Fruit fly (Drosophila melanogaster): ENCODE results near the gene dnd.
A peak's percentile ranks its signal among the peaks of the same experiment; 100 is the strongest.

The dnd gene

DNA sequence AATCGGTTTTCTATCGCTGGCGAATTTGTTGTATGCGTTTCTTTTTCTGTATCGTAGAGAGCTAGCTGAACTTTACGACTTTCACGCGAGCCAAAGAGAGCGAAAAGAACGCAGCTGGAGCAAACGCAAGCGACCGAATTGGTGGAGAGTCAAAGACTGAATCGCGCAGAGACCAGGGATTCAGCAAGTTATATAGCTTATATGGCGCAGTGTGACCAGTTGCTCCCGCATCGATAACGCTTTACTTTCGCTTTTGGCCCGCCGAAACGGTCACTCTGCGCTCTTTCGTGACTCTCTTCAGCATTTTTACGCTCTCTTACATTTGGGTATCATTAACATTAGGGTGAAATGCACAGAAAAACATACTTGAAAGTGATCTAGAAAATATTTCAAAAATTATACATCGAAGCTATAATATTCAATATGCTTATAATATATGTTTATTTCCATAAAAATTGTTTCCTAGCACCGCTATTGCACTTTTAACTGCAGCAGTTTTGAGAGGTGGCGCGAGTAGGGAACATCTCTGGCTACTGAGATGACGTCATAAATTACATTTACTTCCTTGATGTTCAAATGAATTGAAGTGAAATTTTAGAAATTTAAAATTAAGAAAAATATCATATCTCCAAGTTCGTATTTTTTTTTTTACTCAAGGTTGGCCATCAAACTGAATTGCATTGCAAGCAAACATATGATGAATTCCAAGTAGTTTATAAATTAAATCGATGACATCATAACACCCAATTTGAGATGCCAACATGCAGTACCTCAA is 30.9 kb downstream of the dnd start, which contains the start of gene glec (continued):
- TF ChIP-seq CG8632 (GFP tag; optimal IDR thresholded peaks at IDR 0.05) (no peak), Eip78C (GFP tag) (peak; percentile 92), Ets21C (GFP tag; optimal IDR thresholded peaks at IDR 0.05) (no peak), CG11762 (GFP tag; optimal IDR thresholded peaks at IDR 0.05; ENCODE audit: insufficient read depth) (no peak), acj6 (GFP tag; optimal IDR thresholded peaks at IDR 0.05) (peak; percentile 69), CG9139 (GFP tag; optimal IDR thresholded peaks at IDR 0.05) (no peak), Eip75B (GFP tag; optimal IDR thresholded peaks at IDR 0.05) (peak; percentile 43), Sox102F (GFP tag; optimal IDR thresholded peaks at IDR 0.05) (peak; percentile 82), CG31627 (GFP tag; optimal IDR thresholded peaks at IDR 0.05) (peak; percentile 26), Lpt (GFP tag; optimal IDR thresholded peaks at IDR 0.05) (peak; percentile 27), CG1621 (tag; optimal IDR thresholded peaks at IDR 0.05) (peak; percentile 31), CG6276 (GFP tag; optimal IDR thresholded peaks at IDR 0.05) (peak; percentile 14), topi (GFP tag; optimal IDR thresholded peaks at IDR 0.05) (peak; percentile 36), achi (GFP tag; optimal IDR thresholded peaks at IDR 0.05) (peak; percentile 72), ss (GFP tag; optimal IDR thresholded peaks at IDR 0.05) (peak in 1 of 2 experiments; percentile 25), Eip93F (GFP tag; optimal IDR thresholded peaks at IDR 0.05) (peak; percentile 59), CG6808 (GFP tag; optimal IDR thresholded peaks at IDR 0.05) (no peak), Hr4 (GFP tag; optimal IDR thresholded peaks at IDR 0.05) (peak; percentile 69), CG3919 (GFP tag; optimal IDR thresholded peaks at IDR 0.05) (peak; percentile 44), esn (GFP tag; optimal IDR thresholded peaks at IDR 0.05) (peak; percentile 65)

DNA sequence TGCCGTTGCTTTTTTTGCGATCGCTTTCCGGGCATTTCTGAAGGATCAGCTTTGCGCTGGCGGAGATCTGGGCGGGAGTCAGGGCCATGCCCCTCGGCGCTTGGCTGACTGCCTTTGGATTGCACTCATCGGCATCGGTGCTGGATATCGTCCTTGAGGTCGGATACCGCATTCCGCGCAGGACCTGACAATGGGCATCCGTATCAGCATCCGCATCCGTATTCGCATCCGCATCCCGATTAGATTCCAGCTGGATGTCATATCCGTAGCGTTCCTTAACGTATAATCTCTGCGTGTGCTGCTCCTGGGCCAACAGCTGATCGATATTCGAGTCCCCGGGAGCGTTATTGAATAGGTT is 31.7 kb downstream of the dnd start:
- TF ChIP-seq CG9139 (GFP tag; optimal IDR thresholded peaks at IDR 0.05) = no peak
- no peak for TF ChIP-seq Ets21C (GFP tag; optimal IDR thresholded peaks at IDR 0.05)
- no peak for TF ChIP-seq dac (GFP tag; optimal IDR thresholded peaks at IDR 0.05)
- no peak for TF ChIP-seq CG8119 (GFP tag; IDR thresholded peaks at IDR 0.05)
- peak; percentile 19; the same call in 1 of the 3 replicates for TF ChIP-seq CG6163 (GFP tag; IDR thresholded peaks at IDR 0.05)
- TF ChIP-seq OdsH (GFP tag; optimal IDR thresholded peaks at IDR 0.05) = no peak

DNA sequence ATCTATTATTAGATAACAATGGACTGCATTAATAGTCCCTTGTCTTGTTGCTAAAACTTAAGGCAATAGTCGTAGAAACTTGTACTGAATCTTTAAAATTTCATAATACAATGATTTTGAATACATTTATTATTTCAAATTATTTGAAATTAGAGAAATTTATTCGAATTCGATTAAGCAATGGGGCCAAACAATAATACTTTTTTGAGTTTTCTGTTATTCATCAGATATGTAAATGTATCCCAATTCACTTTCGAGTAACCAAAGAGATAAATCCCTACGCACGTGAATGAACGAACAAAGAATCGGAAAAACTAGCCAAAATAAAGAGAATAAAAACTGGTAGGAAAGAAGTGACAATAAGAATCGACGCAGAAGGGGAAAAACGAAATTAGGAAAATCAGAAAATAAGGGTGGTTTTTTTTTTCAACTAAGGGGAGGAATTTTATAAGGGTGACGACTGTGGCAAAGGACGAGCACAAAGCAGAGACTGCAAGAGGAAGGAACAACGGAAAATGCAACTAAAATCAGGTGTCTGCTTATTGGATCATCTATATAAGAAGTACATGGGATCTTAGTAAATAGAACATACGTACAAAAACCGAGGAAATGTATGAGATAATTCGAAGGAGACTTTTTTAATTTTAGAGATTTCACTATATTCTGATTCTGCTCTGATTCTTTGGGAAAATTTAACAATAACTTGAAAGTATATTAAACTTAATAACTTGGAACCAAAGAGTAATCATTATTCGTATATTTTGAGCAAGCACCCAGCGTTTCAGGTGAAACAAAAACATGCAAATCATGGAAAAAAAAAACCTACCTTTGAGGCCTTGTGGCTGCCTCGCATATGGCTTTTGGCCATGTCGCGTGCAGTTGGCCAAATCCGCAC is 32.3 kb downstream of the dnd start:
- no peak for TF ChIP-seq Hr4 (GFP tag; optimal IDR thresholded peaks at IDR 0.05)
- no peak for TF ChIP-seq CG11762 (GFP tag; optimal IDR thresholded peaks at IDR 0.05; ENCODE audit: insufficient read depth)
- TF ChIP-seq esn (GFP tag; optimal IDR thresholded peaks at IDR 0.05) = no peak
- peak; percentile 59 for TF ChIP-seq Eip78C (GFP tag)
- TF ChIP-seq CG4318 (GFP tag; optimal IDR thresholded peaks at IDR 0.05) = no peak

DNA sequence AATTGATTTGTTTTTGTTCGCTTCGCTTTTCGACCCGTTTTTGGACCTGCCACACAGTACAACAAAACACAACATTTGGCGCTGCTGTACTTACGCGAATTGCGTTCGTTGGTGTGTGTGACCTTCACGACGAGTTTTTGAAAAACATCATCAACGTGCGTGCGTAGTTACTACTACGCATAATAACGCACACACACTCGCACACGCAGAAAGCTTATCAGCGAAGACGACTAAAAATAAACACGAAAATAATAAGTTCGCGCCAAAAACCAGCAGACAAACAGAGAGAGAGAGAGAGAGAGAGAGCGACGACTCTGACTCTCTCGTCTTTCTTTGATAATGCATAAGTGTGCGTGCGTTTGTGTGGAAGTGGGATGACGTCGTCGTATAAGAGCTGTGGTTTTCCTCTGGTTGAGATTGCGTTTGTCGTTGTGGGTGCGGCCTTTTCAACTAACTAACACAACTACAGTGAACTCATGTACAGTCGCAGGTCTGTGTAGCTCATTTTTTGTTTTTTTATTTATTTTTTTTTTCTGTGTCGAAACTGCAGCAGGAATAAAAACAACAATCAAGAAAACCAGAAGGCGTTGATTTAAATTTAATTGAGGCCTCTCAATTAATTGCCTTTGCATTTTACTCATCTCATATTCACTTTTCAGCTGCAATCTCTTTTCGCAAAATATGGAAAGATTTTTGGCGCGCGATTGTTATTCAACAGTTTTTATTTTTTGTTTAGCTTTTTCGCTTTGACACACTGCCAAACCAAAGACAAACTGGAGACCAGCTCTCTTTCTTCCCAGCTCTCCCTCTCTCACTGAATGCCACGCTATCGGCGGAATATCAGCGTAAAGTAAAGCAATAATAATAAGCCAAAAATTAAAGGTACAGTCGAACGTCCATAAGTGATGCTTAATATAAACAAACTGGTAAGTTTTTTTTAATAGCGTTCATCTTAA is 33.3 kb downstream of the dnd start:
- TF ChIP-seq Blimp-1 (GFP tag; optimal IDR thresholded peaks at IDR 0.05) (peak; percentile 15), CG8119 (GFP tag; IDR thresholded peaks at IDR 0.05) (peak; percentile 62), CG6276 (GFP tag; optimal IDR thresholded peaks at IDR 0.05) (peak; percentile 46), CG6792 (GFP tag; optimal IDR thresholded peaks at IDR 0.05) (peak; percentile 31), ss (GFP tag; optimal IDR thresholded peaks at IDR 0.05) (peak; percentile 86 to 87), CG31627 (GFP tag; optimal IDR thresholded peaks at IDR 0.05) (no peak), vri (GFP tag; optimal IDR thresholded peaks at IDR 0.05) (peak; percentile 82), Sox14 (GFP tag; optimal IDR thresholded peaks at IDR 0.05) (peak; percentile 38), Eip78C (GFP tag) (peak; percentile 79), spab (GFP tag; optimal IDR thresholded peaks at IDR 0.05) (peak; percentile 58), fd59A (GFP tag; optimal IDR thresholded peaks at IDR 0.05) (no peak), CG6163 (GFP tag; IDR thresholded peaks at IDR 0.05) (peak; percentile 77; the same call in 2 of the 3 replicates), CG34406 (GFP tag; optimal IDR thresholded peaks at IDR 0.05) (peak; percentile 33), CG3032 (tag; optimal IDR thresholded peaks at IDR 0.05) (peak; percentile 16), CG6808 (GFP tag; optimal IDR thresholded peaks at IDR 0.05) (peak; percentile 70), Smox (GFP tag; optimal IDR thresholded peaks at IDR 0.05) (peak; percentile 11), CG16779 (tag; optimal IDR thresholded peaks at IDR 0.05) (peak; percentile 42), CG10631 (GFP tag; optimal IDR thresholded peaks at IDR 0.05) (no peak), fd85E (GFP tag; optimal IDR thresholded peaks at IDR 0.05) (peak; percentile 51), Gug (GFP tag; IDR thresholded peaks at IDR 0.05) (no peak), CG6854 (GFP tag; optimal IDR thresholded peaks at IDR 0.05) (peak; percentile 71), acj6 (GFP tag; optimal IDR thresholded peaks at IDR 0.05) (no peak)
